Worm (Caenorhabditis elegans) whole organism, late embryonic: ENCODE results near the gene sri-31.

Experiments used
- C38D4.7 ChIP-seq: fragments of 200-800 bp; sonication (Bioruptor generic); optimal IDR thresholded peaks from 2 replicates; lab custom pipeline; 2018; ENCODE audit warnings: mild to moderate bottlenecking, missing genetic modification characterization, moderate library complexity, missing compliant biosample characterization
- F13H6.1 ChIP-seq: sonication (generic microtip); optimal IDR thresholded peaks from 2 replicates; lab custom pipeline; 2016; ENCODE audit warnings: missing genetic modification characterization, missing compliant biosample characterization
- K09A11.1 ChIP-seq: sonication (generic microtip); optimal IDR thresholded peaks from 2 replicates; lab custom pipeline; 2017; ENCODE audit warnings: antibody characterized with exemption, mild to moderate bottlenecking, missing genetic modification characterization, missing compliant biosample characterization; ENCODE audit not compliant: insufficient read depth
- Y22D7AL.16 ChIP-seq: sonication (generic microtip); optimal IDR thresholded peaks from 2 replicates; lab custom pipeline; 2016; ENCODE audit warnings: missing genetic modification characterization, missing compliant biosample characterization
- ama-1 ChIP-seq: fragments of 150-350 bp; optimal IDR thresholded peaks from 2 replicates; lab custom pipeline; 2014
- ceh-18 ChIP-seq: sonication (generic microtip); optimal IDR thresholded peaks from 2 replicates; lab custom pipeline; 2016; ENCODE audit warnings: missing genetic modification characterization, missing compliant biosample characterization
- ceh-19 ChIP-seq: fragments of 200-800 bp; sonication (Bioruptor generic); optimal IDR thresholded peaks from 2 replicates; lab custom pipeline; 2018; ENCODE audit warnings: mild to moderate bottlenecking, missing genetic modification characterization, missing compliant biosample characterization
- ceh-2 ChIP-seq: sonication (generic microtip); optimal IDR thresholded peaks from 2 replicates; lab custom pipeline; 2016; ENCODE audit warnings: missing genotype, missing genetic modification characterization, missing compliant biosample characterization
- ceh-22 ChIP-seq: sonication (generic microtip); optimal IDR thresholded peaks from 2 replicates; lab custom pipeline; 2017; ENCODE audit warnings: missing biosample characterization, missing genetic modification characterization
- ceh-24 ChIP-seq: sonication (generic microtip); optimal IDR thresholded peaks from 2 replicates; lab custom pipeline; 2016; ENCODE audit warnings: mild to moderate bottlenecking, missing genetic modification characterization, missing compliant biosample characterization
- ceh-30 ChIP-seq: fragments of 150-350 bp; optimal IDR thresholded peaks from 2 replicates; lab custom pipeline; 2014; ENCODE audit warnings: missing biosample characterization, missing genetic modification characterization
- ceh-31 ChIP-seq: sonication (generic microtip); optimal IDR thresholded peaks from 2 replicates; lab custom pipeline; 2016; ENCODE audit warnings: missing genetic modification characterization, missing compliant biosample characterization
- ceh-45 ChIP-seq: fragments of 200-800 bp; sonication (Bioruptor generic); IDR thresholded peaks from 2 replicates; pipeline ENCODE4 v1.3.6; 2022; ENCODE audit warnings: missing genetic modification reagents, missing genetic modification characterization, missing compliant biosample characterization
- ceh-48 ChIP-seq: sonication (generic microtip); optimal IDR thresholded peaks from 2 replicates; lab custom pipeline; 2016; ENCODE audit warnings: missing genetic modification characterization, inconsistent platforms, missing compliant biosample characterization
- che-1 ChIP-seq: sonication (generic microtip); optimal IDR thresholded peaks from 2 replicates; lab custom pipeline; 2016; ENCODE audit warnings: mild to moderate bottlenecking, missing genetic modification characterization, missing compliant biosample characterization
- elt-2 ChIP-seq: sonication (generic microtip); optimal IDR thresholded peaks from 2 replicates; lab custom pipeline; 2016; ENCODE audit warnings: missing genetic modification reagents, missing genetic modification characterization, missing compliant biosample characterization
- ets-4 ChIP-seq: sonication (generic microtip); optimal IDR thresholded peaks from 2 replicates; lab custom pipeline; 2016; ENCODE audit warnings: missing genetic modification characterization, missing compliant biosample characterization
- fkh-6 ChIP-seq: sonication (generic microtip); optimal IDR thresholded peaks from 2 replicates; lab custom pipeline; 2016; ENCODE audit warnings: missing genetic modification characterization, missing compliant biosample characterization
- gmeb-2 ChIP-seq: sonication (generic microtip); optimal IDR thresholded peaks from 2 replicates; lab custom pipeline; 2016; ENCODE audit warnings: missing genetic modification characterization, inconsistent platforms, missing compliant biosample characterization
- hlh-13 ChIP-seq: fragments of 200-800 bp; sonication (Bioruptor generic); optimal IDR thresholded peaks from 2 replicates; lab custom pipeline; 2018; ENCODE audit warnings: mild to moderate bottlenecking, missing genetic modification characterization, missing compliant biosample characterization
- hlh-6 ChIP-seq: sonication (generic microtip); optimal IDR thresholded peaks from 2 replicates; lab custom pipeline; 2016; ENCODE audit warnings: missing genotype, missing genetic modification characterization, missing compliant biosample characterization
- hlh-8 ChIP-seq: sonication (generic microtip); optimal IDR thresholded peaks from 2 replicates; lab custom pipeline; 2016; ENCODE audit warnings: missing genotype, missing genetic modification characterization, missing compliant biosample characterization
- lim-6 ChIP-seq: sonication (generic microtip); optimal IDR thresholded peaks from 2 replicates; lab custom pipeline; 2016; ENCODE audit warnings: missing genetic modification characterization, missing compliant biosample characterization
- lin-11 ChIP-seq: fragments of 200-800 bp; sonication (Bioruptor generic); optimal IDR thresholded peaks from 2 replicates; lab custom pipeline; 2018; ENCODE audit warnings: mild to moderate bottlenecking, missing genetic modification characterization, missing compliant biosample characterization
- mec-3 ChIP-seq: sonication (generic microtip); optimal IDR thresholded peaks from 2 replicates; lab custom pipeline; 2016; ENCODE audit warnings: borderline replicate concordance, missing genetic modification characterization, missing compliant biosample characterization
- nfya-1 ChIP-seq: sonication (generic microtip); optimal IDR thresholded peaks from 2 replicates; lab custom pipeline; 2017; ENCODE audit warnings: missing genetic modification characterization, mild to moderate bottlenecking, missing compliant biosample characterization, antibody characterized with exemption, moderate library complexity
- nhr-232 ChIP-seq: sonication (generic microtip); optimal IDR thresholded peaks from 2 replicates; lab custom pipeline; 2016; ENCODE audit warnings: missing genetic modification characterization, missing compliant biosample characterization
- pax-1 ChIP-seq: fragments of 150-350 bp; optimal IDR thresholded peaks from 2 replicates; lab custom pipeline; 2014; ENCODE audit warnings: missing biosample characterization, missing genetic modification characterization
- pha-4 ChIP-seq: fragments of 150-350 bp; optimal IDR thresholded peaks from 2 replicates; lab custom pipeline; 2018; ENCODE audit warnings: missing biosample characterization, missing genetic modification reagents, missing genetic modification characterization
- pros-1 ChIP-seq: fragments of 150-350 bp; optimal IDR thresholded peaks from 2 replicates; lab custom pipeline; 2014; ENCODE audit warnings: missing biosample characterization, missing genetic modification reagents, missing genetic modification characterization
- ref-2 ChIP-seq: sonication (generic microtip); optimal IDR thresholded peaks from 2 replicates; lab custom pipeline; 2016; ENCODE audit warnings: missing genetic modification characterization, missing compliant biosample characterization
- rnt-1 ChIP-seq: sonication (generic microtip); optimal IDR thresholded peaks from 2 replicates; lab custom pipeline; 2016; ENCODE audit warnings: missing genetic modification characterization, missing compliant biosample characterization
- sdc-2 ChIP-seq: sonication (generic microtip); optimal IDR thresholded peaks from 2 replicates; lab custom pipeline; 2016; ENCODE audit warnings: missing genotype, missing genetic modification characterization, missing compliant biosample characterization
- syd-9 ChIP-seq: sonication (generic microtip); optimal IDR thresholded peaks from 2 replicates; lab custom pipeline; 2016; ENCODE audit warnings: mild to moderate bottlenecking, missing genetic modification characterization, moderate library complexity, missing compliant biosample characterization
- tbx-7 ChIP-seq: sonication (generic microtip); optimal IDR thresholded peaks from 2 replicates; lab custom pipeline; 2016; ENCODE audit warnings: missing genotype, missing genetic modification characterization, missing compliant biosample characterization
- unc-3 ChIP-seq, 2 experiments: fragments of 200-800 bp in 1 of 2; sonication (Bioruptor generic) in 1 of 2; sonication (generic microtip) in 1 of 2; conservative IDR thresholded peaks in 1 of 2; optimal IDR thresholded peaks in 1 of 2; 2 replicates each; pipeline versions ENCODE4 v1.3.6 to Lab custom; 2016 to 2022; ENCODE audit warnings: missing compliant biosample characterization in 2 of 2, missing genetic modification characterization in 2 of 2, missing genetic modification reagents in 1 of 2
- unc-42 ChIP-seq: sonication (generic microtip); optimal IDR thresholded peaks from 2 replicates; lab custom pipeline; 2016; ENCODE audit warnings: missing genotype, missing genetic modification characterization, missing compliant biosample characterization
- unc-86 ChIP-seq: sonication (generic microtip); optimal IDR thresholded peaks from 2 replicates; lab custom pipeline; 2016; ENCODE audit warnings: missing genetic modification characterization, missing compliant biosample characterization
- zip-5 ChIP-seq: sonication (generic microtip); optimal IDR thresholded peaks from 2 replicates; lab custom pipeline; 2016; ENCODE audit warnings: missing genetic modification characterization, missing compliant biosample characterization

The sri-31 gene

DNA sequence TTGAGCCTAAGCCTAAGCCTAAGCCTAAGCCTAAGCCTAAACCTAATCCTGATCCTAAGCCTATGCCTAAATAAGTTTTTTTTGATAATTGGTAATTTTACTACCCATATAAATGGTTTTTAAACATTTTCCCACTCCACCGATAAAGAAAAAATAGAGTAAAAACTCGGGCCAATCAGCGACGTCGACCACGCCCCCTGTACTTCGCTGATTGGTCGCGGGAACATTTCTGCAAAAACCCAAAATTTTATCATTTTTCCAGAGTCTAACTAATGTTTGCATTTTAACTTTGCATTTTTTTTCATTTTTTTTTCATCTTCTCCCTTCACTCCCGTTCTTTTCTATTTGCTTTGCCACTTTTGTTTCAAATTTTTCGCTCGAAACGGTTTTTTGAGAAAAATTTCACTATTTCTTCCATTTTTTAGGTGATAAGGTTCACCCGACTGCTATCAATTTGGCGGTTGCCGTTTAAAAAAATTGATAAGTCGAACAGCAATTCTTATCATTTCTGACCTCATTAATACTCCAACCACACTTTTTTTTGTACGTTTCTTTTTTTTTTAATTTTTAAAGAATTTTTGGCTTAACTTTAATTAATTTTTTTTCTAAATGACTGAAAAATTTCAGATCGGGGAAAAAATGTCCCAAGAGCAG, 36.5 kb upstream of the sri-31 start, which contains the start of gene C41H7.2:
Gene C41H7.2, plus strand, starts transcription at position 622 of the 654 bp plus-strand sequence.
- no peak for TF ChIP-seq ceh-48 (tag; lab: Kevin White, UChicago)
- peak; percentile 86 for TF ChIP-seq nfya-1
- TF ChIP-seq elt-2 = peak; percentile 90

DNA sequence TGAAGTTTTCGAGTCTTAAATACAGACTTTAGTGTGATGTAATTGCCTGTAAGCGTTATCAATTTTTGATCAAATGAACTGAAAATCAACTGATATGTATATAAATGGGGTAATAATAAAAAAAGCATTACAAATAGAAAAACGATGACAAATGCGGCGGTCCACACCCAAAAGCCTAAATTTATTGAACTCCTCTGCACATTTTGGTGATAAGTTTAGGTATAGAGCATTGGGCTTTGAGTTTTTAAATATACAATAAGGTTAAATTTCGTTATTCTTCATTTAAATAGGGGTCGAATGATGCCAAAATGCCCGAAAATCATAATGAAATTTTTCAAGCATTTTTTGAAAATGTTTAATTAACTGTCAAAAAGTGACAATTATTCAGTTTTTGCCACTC, 31.0 kb upstream of the sri-31 start, which contains the start of gene clec-3:
Gene clec-3, minus strand, starts transcription at position 101 of the 400 bp plus-strand sequence.
- TF ChIP-seq ceh-2 (tag; lab: Kevin White, UChicago) = no peak
- no peak for TF ChIP-seq ceh-30 (tag; lab: Kevin White, UChicago)
- TF ChIP-seq tbx-7 (tag; lab: Kevin White, UChicago) = no peak

DNA sequence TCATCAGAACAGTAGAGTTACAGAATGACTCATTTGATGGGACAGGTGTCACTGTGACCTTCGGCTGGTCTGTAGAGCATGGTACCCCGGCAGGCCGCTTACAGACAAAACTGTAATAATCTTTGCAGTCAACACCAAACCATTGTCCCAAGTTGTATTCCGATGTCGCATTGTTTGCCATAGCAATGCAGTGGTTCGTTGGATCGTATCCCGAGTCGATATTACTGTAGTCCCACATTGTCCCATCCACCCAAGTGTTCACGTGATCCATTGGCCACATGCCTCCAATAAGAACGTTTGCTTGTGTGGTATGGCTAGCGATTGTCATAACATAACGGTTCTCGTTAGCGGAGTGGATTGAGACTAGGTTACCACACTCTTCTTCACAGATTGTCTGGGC, 29.9 kb upstream of the sri-31 start:
- TF ChIP-seq nhr-232 (tag; lab: Kevin White, UChicago) (no peak), lim-6 (no peak), hlh-13 (no peak), mec-3 (tag; lab: Kevin White, UChicago) (no peak), pax-1 (no peak), unc-42 (no peak), pros-1 (tag; lab: Kevin White, UChicago) (no peak), ceh-45 (GFP tag; lab: Robert Waterston, UW) (no peak), ceh-2 (tag; lab: Kevin White, UChicago) (no peak), ets-4 (tag; lab: Kevin White, UChicago) (no peak), ceh-19 (GFP tag; lab: Kevin White, UChicago) (no peak), elt-2 (no peak), ama-1 (no peak), nfya-1 (no peak)

DNA sequence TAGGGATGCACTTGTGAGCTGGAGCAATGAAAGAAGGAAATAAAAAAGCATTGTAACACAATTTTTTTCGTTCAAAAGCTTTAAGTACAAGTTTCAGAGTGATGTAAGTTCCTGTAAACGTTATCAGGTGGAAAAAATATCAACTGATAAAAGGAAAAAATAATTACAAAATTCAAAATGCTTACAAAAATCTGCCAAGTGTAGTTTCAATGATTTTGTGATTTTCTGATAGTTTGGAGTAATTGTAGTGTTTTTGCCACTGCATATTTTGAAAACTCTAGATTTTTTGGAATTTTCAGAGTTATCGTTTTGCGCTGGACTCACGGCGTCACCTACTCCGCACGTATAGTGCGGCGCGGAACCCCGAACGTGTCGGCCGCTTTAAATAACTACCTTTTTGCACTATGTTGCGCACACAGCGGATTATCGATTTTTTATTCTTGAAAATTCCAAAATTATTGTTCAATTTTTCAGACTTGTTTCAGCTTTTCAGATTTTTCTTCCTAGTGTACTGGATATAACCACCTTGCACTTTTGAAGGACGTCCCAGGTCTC, 27.3 kb upstream of the sri-31 start, which contains the start of gene clec-2:
Gene clec-2, minus strand, starts transcription at position 51 of the 555 bp plus-strand sequence.
- no peak for TF ChIP-seq C38D4.7
- no peak for TF ChIP-seq ref-2
- no peak for TF ChIP-seq ceh-45 (GFP tag; lab: Robert Waterston, UW)
- TF ChIP-seq unc-3 (GFP tag; conservative IDR thresholded peaks at IDR 0.05; lab: Robert Waterston, UW) = no peak
- TF ChIP-seq unc-3 (tag; optimal IDR thresholded peaks at IDR 0.05; lab: Kevin White, UChicago) = no peak
- no peak for TF ChIP-seq ceh-2 (tag; lab: Kevin White, UChicago)
- TF ChIP-seq ceh-22 = no peak

DNA sequence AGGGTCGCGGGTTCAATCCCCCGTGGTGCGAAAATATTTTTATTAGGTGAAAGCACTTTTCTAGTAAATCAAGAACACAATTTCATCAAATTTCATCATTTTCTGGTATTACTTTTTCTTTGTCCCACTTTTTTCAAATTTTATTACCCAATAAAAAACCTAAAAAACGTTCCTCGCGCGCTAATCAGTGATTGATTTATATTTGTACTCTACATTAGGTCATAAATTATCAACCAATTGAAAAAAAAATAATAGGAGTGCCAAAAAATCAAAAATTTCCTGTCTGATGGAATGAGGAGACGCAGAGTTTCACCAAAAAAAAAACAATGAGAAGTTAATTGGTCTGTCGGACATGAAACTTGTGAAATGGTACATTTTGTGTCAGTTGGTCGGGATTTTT, 26.1 kb upstream of the sri-31 start:
- TF ChIP-seq gmeb-2 (tag; lab: Kevin White, UChicago) (no peak), ceh-31 (no peak), unc-42 (no peak), K09A11.1 (tag; lab: Kevin White, UChicago) (no peak), ceh-18 (tag; lab: Kevin White, UChicago) (no peak), F13H6.1 (tag; lab: Kevin White, UChicago) (no peak), ceh-19 (GFP tag; lab: Kevin White, UChicago) (no peak)
- TF ChIP-seq, all 69 proteins: peak for 0

DNA sequence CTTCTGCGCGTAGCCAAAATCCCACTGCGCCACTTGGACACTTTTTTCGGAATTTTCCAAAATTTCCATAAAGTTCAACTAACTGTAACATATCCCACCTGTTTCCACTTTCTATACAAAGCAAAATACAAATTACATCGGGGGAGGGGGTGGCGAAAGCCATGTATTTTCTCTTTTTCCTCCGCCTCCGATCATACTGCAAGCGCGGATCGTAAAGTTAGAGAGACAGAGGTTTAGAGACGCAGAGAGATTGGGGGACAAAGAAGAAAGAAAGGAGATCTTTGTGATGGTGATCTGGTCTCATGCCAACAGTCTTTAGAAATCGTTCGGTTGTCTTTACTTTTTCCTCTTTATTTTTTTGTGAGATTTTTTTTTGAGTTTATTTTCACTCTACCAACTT, 22.5 kb upstream of the sri-31 start:
- TF ChIP-seq rnt-1 (tag; lab: Kevin White, UChicago) (no peak), ceh-24 (tag; lab: Kevin White, UChicago) (no peak), pros-1 (tag; lab: Kevin White, UChicago) (no peak), unc-86 (tag; lab: Kevin White, UChicago) (no peak), nfya-1 (no peak), che-1 (tag; lab: Kevin White, UChicago) (no peak), ceh-48 (tag; lab: Kevin White, UChicago) (no peak), hlh-6 (tag; lab: Kevin White, UChicago) (no peak), pha-4 (no peak), fkh-6 (tag; lab: Kevin White, UChicago) (no peak), pax-1 (no peak), sdc-2 (tag; lab: Kevin White, UChicago) (no peak), syd-9 (tag; lab: Kevin White, UChicago) (no peak), lin-11 (tag; lab: Kevin White, UChicago) (no peak), Y22D7AL.16 (tag; lab: Kevin White, UChicago) (no peak), gmeb-2 (tag; lab: Kevin White, UChicago) (no peak), ceh-18 (tag; lab: Kevin White, UChicago) (no peak), ceh-2 (tag; lab: Kevin White, UChicago) (no peak), zip-5 (no peak), hlh-8 (tag; lab: Kevin White, UChicago) (no peak)
